Worm (Caenorhabditis elegans) whole organism, L1 larva: ENCODE measurements around the gene F46F5.11.

ENCODE experiments used
- C16A3.4 ChIP-seq: fragments of 150-350 bp; optimal IDR thresholded peaks from 2 replicates; lab custom pipeline; 2014; ENCODE audit warnings: missing biosample characterization, missing genetic modification characterization
- C34B4.2 ChIP-seq: sonication (generic microtip); optimal IDR thresholded peaks from 2 replicates; lab custom pipeline; 2017; ENCODE audit warnings: mild to moderate bottlenecking, missing genetic modification characterization, missing compliant biosample characterization
- F16B12.6 ChIP-seq: fragments of 150-350 bp; optimal IDR thresholded peaks from 2 replicates; lab custom pipeline; 2014; ENCODE audit warnings: missing biosample characterization, missing genetic modification characterization
- Y116A8C.19 ChIP-seq: sonication (generic microtip); optimal IDR thresholded peaks from 2 replicates; lab custom pipeline; 2016; ENCODE audit warnings: missing compliant biosample characterization, missing genetic modification characterization, borderline replicate concordance
- aha-1 ChIP-seq: fragments of 150-350 bp; optimal IDR thresholded peaks from 2 replicates; lab custom pipeline; 2014; ENCODE audit warnings: missing biosample characterization, missing genetic modification characterization
- alr-1 ChIP-seq: fragments of 200-800 bp; sonication (Bioruptor generic); optimal IDR thresholded peaks from 2 replicates; lab custom pipeline; 2018; ENCODE audit warnings: borderline replicate concordance, mild to moderate bottlenecking, missing genetic modification characterization, missing compliant biosample characterization
- blmp-1 ChIP-seq: fragments of 150-350 bp; optimal IDR thresholded peaks from 2 replicates; lab custom pipeline; 2014; ENCODE audit warnings: missing biosample characterization, missing genetic modification characterization
- ceh-82 ChIP-seq, 3 experiments: fragments of 150-350 bp in 1 of 3; sonication (generic microtip) in 2 of 3; optimal IDR thresholded peaks; 2 replicates each; lab custom pipeline; 2014 to 2017; ENCODE audit warnings: missing biosample characterization in 3 of 3, missing genetic modification characterization in 3 of 3
- ceh-90 ChIP-seq: sonication (generic microtip); optimal IDR thresholded peaks from 2 replicates; lab custom pipeline; 2016; ENCODE audit warnings: missing genetic modification characterization, missing compliant biosample characterization
- dpl-1 ChIP-seq, 3 experiments: fragments of 150-350 bp in 2 of 3; sonication (generic microtip) in 1 of 3; optimal IDR thresholded peaks; 2 replicates each; lab custom pipeline; 2014 to 2017; ENCODE audit warnings: missing biosample characterization in 3 of 3, missing genetic modification characterization in 3 of 3, missing genetic modification reagents in 3 of 3
- dsc-1 ChIP-seq: sonication (generic microtip); optimal IDR thresholded peaks from 2 replicates; lab custom pipeline; 2016; ENCODE audit warnings: mild to moderate bottlenecking, missing genetic modification characterization, missing compliant biosample characterization
- efl-1 ChIP-seq, 4 experiments: fragments of 150-350 bp; optimal IDR thresholded peaks in 3 of 4; peaks in 1 of 4; 1 replicate in 1 of 4; 2 replicates in 3 of 4; lab custom pipeline; 2014; ENCODE audit warnings: missing biosample characterization in 2 of 4, missing genetic modification characterization in 2 of 4, missing genetic modification reagents in 2 of 4
- egl-13 ChIP-seq: sonication (generic microtip); optimal IDR thresholded peaks from 2 replicates; lab custom pipeline; 2016; ENCODE audit warnings: missing genotype, missing genetic modification reagents, missing genetic modification characterization, missing compliant biosample characterization
- elt-2 ChIP-seq: sonication (generic microtip); optimal IDR thresholded peaks from 2 replicates; lab custom pipeline; 2016; ENCODE audit warnings: missing genetic modification characterization, mild to moderate bottlenecking, inconsistent platforms, missing compliant biosample characterization, missing genetic modification reagents
- fkh-10 ChIP-seq: sonication (generic microtip); optimal IDR thresholded peaks from 2 replicates; lab custom pipeline; 2017; ENCODE audit warnings: missing biosample characterization, missing genetic modification reagents, missing genetic modification characterization
- fkh-8 ChIP-seq: sonication (generic microtip); optimal IDR thresholded peaks from 2 replicates; lab custom pipeline; 2016; ENCODE audit warnings: mild to moderate bottlenecking, missing genetic modification characterization, missing compliant biosample characterization
- fos-1 ChIP-seq: fragments of 150-350 bp; optimal IDR thresholded peaks from 2 replicates; lab custom pipeline; 2014; ENCODE audit warnings: missing biosample characterization, missing genetic modification characterization
- hlh-17 ChIP-seq: fragments of 200-800 bp; sonication (Bioruptor generic); optimal IDR thresholded peaks from 2 replicates; lab custom pipeline; 2018; ENCODE audit warnings: missing genetic modification characterization, mild to moderate bottlenecking, missing compliant biosample characterization, moderate library complexity, borderline replicate concordance
- isw-1 ChIP-seq: fragments of 200-800 bp; sonication (Bioruptor generic); IDR thresholded peaks from 2 replicates; pipeline ENCODE4 v1.3.6; 2022; ENCODE audit warnings: missing genetic modification characterization, missing compliant biosample characterization
- lin-13 ChIP-seq: fragments of 150-350 bp; optimal IDR thresholded peaks from 2 replicates; lab custom pipeline; 2014; ENCODE audit warnings: missing biosample characterization, missing genetic modification reagents, missing genetic modification characterization
- lin-14 ChIP-seq: fragments of 200-800 bp; sonication (Bioruptor generic); optimal IDR thresholded peaks from 2 replicates; lab custom pipeline; 2018; ENCODE audit warnings: mild to moderate bottlenecking, missing genetic modification characterization, moderate library complexity, missing compliant biosample characterization
- lin-15B ChIP-seq: fragments of 150-350 bp; sonication (generic microtip); optimal IDR thresholded peaks from 3 replicates; lab custom pipeline; 2014; ENCODE audit warnings: missing biosample characterization, missing genetic modification characterization
- lin-35 ChIP-seq, 2 experiments: fragments of 150-350 bp; optimal IDR thresholded peaks; 2 replicates each; lab custom pipeline; 2014; ENCODE audit warnings: missing biosample characterization in 2 of 2, missing genetic modification characterization in 2 of 2, missing genetic modification reagents in 2 of 2
- lsy-2 ChIP-seq, 2 experiments: fragments of 150-350 bp; optimal IDR thresholded peaks; 2 replicates each; lab custom pipeline; 2014; ENCODE audit warnings: missing biosample characterization in 2 of 2, missing genetic modification characterization in 2 of 2
- mab-9 ChIP-seq: fragments of 200-800 bp; sonication (Bioruptor generic); IDR thresholded peaks from 2 replicates; pipeline ENCODE4 v1.3.6; 2022; ENCODE audit warnings: missing genetic modification reagents, missing genetic modification characterization, missing compliant biosample characterization
- mep-1 ChIP-seq: fragments of 150-350 bp; optimal IDR thresholded peaks from 2 replicates; lab custom pipeline; 2014; ENCODE audit warnings: missing biosample characterization, missing genetic modification characterization
- nhr-19 ChIP-seq: fragments of 200-800 bp; sonication (Bioruptor generic); conservative IDR thresholded peaks from 2 replicates; pipeline ENCODE4 v1.3.6; 2022; ENCODE audit warnings: missing genetic modification characterization, missing compliant biosample characterization
- nhr-47 ChIP-seq: sonication (generic microtip); optimal IDR thresholded peaks from 2 replicates; lab custom pipeline; 2016; ENCODE audit warnings: mild to moderate bottlenecking, missing genetic modification characterization, moderate library complexity, missing compliant biosample characterization
- nhr-71 ChIP-seq: sonication (generic microtip); optimal IDR thresholded peaks from 2 replicates; lab custom pipeline; 2016; ENCODE audit warnings: mild to moderate bottlenecking, missing genetic modification characterization, moderate library complexity, missing compliant biosample characterization
- nhr-84 ChIP-seq: sonication (generic microtip); optimal IDR thresholded peaks from 2 replicates; lab custom pipeline; 2017; ENCODE audit warnings: missing biosample characterization, missing genetic modification characterization
- rnt-1 ChIP-seq: sonication (generic microtip); optimal IDR thresholded peaks from 2 replicates; lab custom pipeline; 2016; ENCODE audit warnings: mild to moderate bottlenecking, missing genetic modification characterization, moderate library complexity, missing compliant biosample characterization
- skn-1 ChIP-seq: fragments of 150-350 bp; optimal IDR thresholded peaks from 2 replicates; lab custom pipeline; 2014; ENCODE audit warnings: missing biosample characterization, missing genetic modification characterization
- snu-23 ChIP-seq: sonication (generic microtip); optimal IDR thresholded peaks from 2 replicates; lab custom pipeline; 2016; ENCODE audit warnings: missing genetic modification characterization, missing compliant biosample characterization
- sup-37 ChIP-seq: fragments of 200-800 bp; sonication (Bioruptor generic); optimal IDR thresholded peaks from 2 replicates; lab custom pipeline; 2018; ENCODE audit warnings: mild to moderate bottlenecking, missing genetic modification characterization, missing compliant biosample characterization
- swsn-7 ChIP-seq: sonication (generic microtip); optimal IDR thresholded peaks from 2 replicates; lab custom pipeline; 2016; ENCODE audit warnings: missing genetic modification characterization, missing compliant biosample characterization
- tbx-2 ChIP-seq: sonication (generic microtip); optimal IDR thresholded peaks from 2 replicates; lab custom pipeline; 2016; ENCODE audit warnings: missing genetic modification characterization, missing compliant biosample characterization
- tlp-1 ChIP-seq: fragments of 150-350 bp; optimal IDR thresholded peaks from 2 replicates; lab custom pipeline; 2014; ENCODE audit warnings: missing biosample characterization, missing genetic modification characterization
- unc-30 ChIP-seq: sonication (generic microtip); optimal IDR thresholded peaks from 2 replicates; lab custom pipeline; 2017; ENCODE audit warnings: missing biosample characterization, missing genetic modification characterization
- unc-62 ChIP-seq: fragments of 150-350 bp; optimal IDR thresholded peaks from 2 replicates; lab custom pipeline; 2014; ENCODE audit warnings: missing biosample characterization, missing genetic modification reagents, missing genetic modification characterization
- unc-86 ChIP-seq: sonication (generic microtip); optimal IDR thresholded peaks from 2 replicates; lab custom pipeline; 2016; ENCODE audit warnings: missing genetic modification characterization, missing compliant biosample characterization
- unc-98 ChIP-seq: fragments of 200-800 bp; sonication (Bioruptor generic); IDR thresholded peaks from 2 replicates; pipeline ENCODE4 v1.3.6; 2022; ENCODE audit warnings: missing genetic modification characterization, missing compliant biosample characterization
- xbp-1 ChIP-seq: sonication (generic microtip); optimal IDR thresholded peaks from 2 replicates; lab custom pipeline; 2016; ENCODE audit warnings: missing genetic modification characterization, missing compliant biosample characterization
- zag-1 ChIP-seq: fragments of 150-350 bp; optimal IDR thresholded peaks from 2 replicates; lab custom pipeline; 2014; ENCODE audit warnings: missing biosample characterization, missing genetic modification characterization

F46F5.11 gene

DNA sequence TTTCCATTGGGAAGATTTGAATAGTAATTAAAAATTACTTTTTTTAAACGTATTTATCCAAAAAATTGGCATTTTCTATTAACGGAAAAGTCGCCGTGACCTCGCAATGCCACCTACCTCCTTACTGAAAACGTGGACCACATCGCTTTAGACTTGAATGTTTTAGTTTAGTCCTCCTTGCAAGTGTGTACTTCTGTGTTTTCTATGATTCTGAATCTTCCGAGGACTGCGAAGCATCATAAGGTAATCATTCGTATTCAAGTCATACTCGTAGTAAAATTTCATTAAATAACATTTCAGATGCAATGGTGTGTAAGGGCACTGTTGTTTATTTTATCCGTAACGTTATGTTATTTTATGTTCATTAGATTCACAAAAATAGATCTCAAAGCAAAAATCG is at the start of gene F46F5.11:
Gene F46F5.11 (plus strand): TSS at position 301 of the 400 bp plus-strand sequence.
- TF ChIP-seq lin-35 (GFP tag; optimal IDR thresholded peaks at IDR 0.05; lab: Kevin White, UChicago) (no peak), unc-86 (no peak), C34B4.2 (tag; lab: Kevin White, UChicago) (no peak), mab-9 (no peak), alr-1 (tag; lab: Kevin White, UChicago) (no peak), nhr-19 (no peak)

DNA sequence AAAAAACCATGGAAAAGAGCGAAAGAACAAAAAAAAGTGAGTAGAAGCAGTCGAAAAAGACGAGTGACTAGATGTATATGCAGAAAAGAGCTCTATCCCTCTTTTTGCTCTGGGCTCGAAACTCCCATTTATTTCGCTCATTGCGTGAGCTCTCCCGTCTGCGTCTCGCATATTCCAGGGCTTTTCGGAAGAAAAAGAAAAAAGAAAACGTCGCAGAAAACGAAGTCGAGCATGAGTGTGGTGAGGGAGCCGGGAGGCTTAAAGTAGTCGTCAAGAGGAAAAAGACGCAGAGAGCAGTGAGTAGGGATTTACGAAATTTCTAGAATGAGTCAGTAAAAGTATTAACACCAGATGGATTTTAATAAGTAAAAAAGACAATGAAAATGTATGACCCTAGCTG is 48.8 kb upstream of the F46F5.11 start:
- no peak; the same call in 1 of the 2 replicates for TF ChIP-seq nhr-19
- peak; percentile 33 to 35 for TF ChIP-seq efl-1 (optimal IDR thresholded peaks at IDR 0.05; lab: Kevin White, UChicago)
- peak in 1 of 2 experiments; percentile 81 for TF ChIP-seq efl-1 (GFP tag; optimal IDR thresholded peaks at IDR 0.05 in 1 of 2; lab: Kevin White, UChicago)
- TF ChIP-seq zag-1 (tag; lab: Kevin White, UChicago), result peak; percentile 60
- TF ChIP-seq F16B12.6, result no peak
- no peak for TF ChIP-seq sup-37 (GFP tag; lab: Kevin White, UChicago)
- peak; percentile 85 for TF ChIP-seq lin-14
- TF ChIP-seq unc-86, result peak; percentile 35
- TF ChIP-seq lin-15B (tag; lab: Kevin White, UChicago), result no peak
- TF ChIP-seq mep-1, result peak; percentile 33
- TF ChIP-seq fkh-10 (GFP tag; lab: Kevin White, UChicago), result peak; percentile 61
- TF ChIP-seq xbp-1 (tag; lab: Kevin White, UChicago), result peak; percentile 41
- TF ChIP-seq egl-13, result peak; percentile 50
- TF ChIP-seq fkh-8, result peak; percentile 90
- peak; percentile 36 to 60 (median 60) for TF ChIP-seq ceh-82 (tag; optimal IDR thresholded peaks at IDR 0.05; lab: Kevin White, UChicago)
- TF ChIP-seq Y116A8C.19 (tag; lab: Kevin White, UChicago), result no peak
- peak; percentile 24 to 67 for TF ChIP-seq lsy-2 (tag; optimal IDR thresholded peaks at IDR 0.05; lab: Kevin White, UChicago)
- peak; percentile 68 for TF ChIP-seq nhr-71 (tag; lab: Kevin White, UChicago)
- TF ChIP-seq C16A3.4 (tag; lab: Kevin White, UChicago), result no peak
- TF ChIP-seq snu-23 (GFP tag; lab: Kevin White, UChicago), result peak; percentile 54
- no peak for TF ChIP-seq ceh-90
- TF ChIP-seq rnt-1, result peak; percentile 28
- no peak for TF ChIP-seq unc-98
- TF ChIP-seq unc-30 (tag; lab: Kevin White, UChicago), result no peak
- TF ChIP-seq lin-35 (GFP tag; optimal IDR thresholded peaks at IDR 0.05; lab: Kevin White, UChicago), result peak in 1 of 2 experiments; percentile 38
- no peak for TF ChIP-seq elt-2 (tag; lab: Kevin White, UChicago)
- peak in 1 of 3 experiments; percentile 40 for TF ChIP-seq dpl-1 (GFP tag; optimal IDR thresholded peaks at IDR 0.05; lab: Kevin White, UChicago)
- peak; percentile 60 for TF ChIP-seq nhr-47 (tag; lab: Kevin White, UChicago)
- TF ChIP-seq blmp-1 (tag; lab: Kevin White, UChicago), result no peak
- peak; percentile 27 for TF ChIP-seq tbx-2 (tag; lab: Kevin White, UChicago)
- no peak for TF ChIP-seq tlp-1 (tag; lab: Kevin White, UChicago)
- TF ChIP-seq lin-13 (GFP tag; lab: Kevin White, UChicago), result no peak
- no peak; the same call in 1 of the 2 replicates for TF ChIP-seq isw-1 (GFP tag; lab: Robert Waterston, UW)
- peak; percentile 12 for TF ChIP-seq fos-1 (tag; lab: Kevin White, UChicago)
- TF ChIP-seq hlh-17 (GFP tag; lab: Kevin White, UChicago), result no peak
- no peak for TF ChIP-seq aha-1 (tag; lab: Kevin White, UChicago)
- 0 out of 2 replicates have a peak, but pooled peaks have one; percentile 42 for TF ChIP-seq mab-9
- TF ChIP-seq nhr-84 (tag; lab: Kevin White, UChicago), result no peak
- peak; percentile 41 for TF ChIP-seq swsn-7
- TF ChIP-seq dsc-1 (tag; lab: Kevin White, UChicago), result peak; percentile 78
- TF ChIP-seq unc-62, result no peak
- peak; percentile 45 for TF ChIP-seq skn-1 (tag; lab: Kevin White, UChicago)
- TF ChIP-seq, all 84 proteins: peak for 23
